Worm (Caenorhabditis elegans) whole organism, L1 larva: Measurements from ENCODE around the gene cpar-1.
"Not testable (repeated sequence)": the region's sequence is repeated elsewhere in the genome, so short reads cannot be mapped to it uniquely, and the experiment has no call there.

Source experiments
- lir-3 ChIP-seq: sonication (generic microtip); optimal IDR thresholded peaks from 2 replicates; lab custom pipeline; 2016; ENCODE audit warnings: mild to moderate bottlenecking, missing genetic modification characterization, moderate library complexity, missing compliant biosample characterization; ENCODE audit not compliant: poor library complexity
- mdl-1 ChIP-seq, 2 experiments: fragments of 150-350 bp; optimal IDR thresholded peaks; 2 replicates each; lab custom pipeline; 2014 to 2017; ENCODE audit warnings: missing biosample characterization in 2 of 2, missing genetic modification characterization in 2 of 2, inconsistent platforms in 1 of 2

- not testable (repeated sequence) for TF ChIP-seq lir-3 (tag; lab: Kevin White, UChicago); mdl-1 (tag; optimal IDR thresholded peaks at IDR 0.05; lab: Kevin White, UChicago)
These were observed 15.5 kb downstream of the cpar-1 start for ce11 chrIII:9449351-9449750.
